Worm (Caenorhabditis elegans): Measurements from ENCODE around the gene T12D8.9.

ce11 chrIII:13570347-13570746, 46.6 kb upstream of the T12D8.9 start, which contains the start of gene exc-12:
- TF ChIP-seq zip-8 (tag; optimal IDR thresholded peaks at IDR 0.05) (no peak), nhr-237 (tag; optimal IDR thresholded peaks at IDR 0.05) (no peak), tbx-8 (GFP tag; optimal IDR thresholded peaks at IDR 0.05) (no peak), nhr-76 (tag; optimal IDR thresholded peaks at IDR 0.05) (no peak), unc-62 (GFP tag; optimal IDR thresholded peaks at IDR 0.05) (no peak), hlh-1 (tag; optimal IDR thresholded peaks at IDR 0.05) (no peak), pha-4 (tag; optimal IDR thresholded peaks at IDR 0.05) (no peak), nhr-12 (tag; optimal IDR thresholded peaks at IDR 0.05) (no peak)

All from whole organism, mixed stage, embryonic.